Worm (Caenorhabditis elegans) whole organism, young adult: ENCODE data around the gene lpd-7.
A peak's percentile ranks its signal among the peaks of the same experiment; 100 is the strongest.
"Not testable (repeated sequence)": the region's sequence is repeated elsewhere in the genome, so short reads cannot be mapped to it uniquely, and the experiment has no call there.

Experiments
- B0336.3 ChIP-seq: fragments of 200-800 bp; sonication (Bioruptor generic); IDR thresholded peaks from 2 replicates; pipeline ENCODE4 v1.3.6; 2022; ENCODE audit warnings: missing genetic modification characterization, missing compliant biosample characterization
- C06A6.2 ChIP-seq: fragments of 200-800 bp; sonication (Bioruptor generic); conservative IDR thresholded peaks from 2 replicates; pipeline ENCODE4 v1.3.6; 2022; ENCODE audit warnings: missing genetic modification characterization, missing compliant biosample characterization
- D2030.7 ChIP-seq: fragments of 200-800 bp; sonication (Bioruptor generic); IDR thresholded peaks from 2 replicates; pipeline ENCODE4 v1.3.6; 2022; ENCODE audit warnings: missing genetic modification reagents, missing genetic modification characterization, missing compliant biosample characterization
- F10E7.11 ChIP-seq: sonication (generic microtip); optimal IDR thresholded peaks from 2 replicates; lab custom pipeline; 2017; ENCODE audit warnings: mild to moderate bottlenecking, missing genetic modification characterization, moderate library complexity, missing compliant biosample characterization
- F22D6.2 ChIP-seq: sonication (generic microtip); optimal IDR thresholded peaks from 2 replicates; lab custom pipeline; 2016; ENCODE audit warnings: mild to moderate bottlenecking, missing genetic modification characterization, missing compliant biosample characterization
- F33H1.4 ChIP-seq: fragments of 200-800 bp; sonication (Bioruptor generic); IDR thresholded peaks from 2 replicates; pipeline ENCODE4 v1.3.6; 2022; ENCODE audit warnings: missing genetic modification reagents, missing genetic modification characterization, missing compliant biosample characterization
- akir-1 ChIP-seq: fragments of 200-800 bp; sonication (Bioruptor generic); optimal IDR thresholded peaks from 2 replicates; lab custom pipeline; 2018; ENCODE audit warnings: mild to moderate bottlenecking, missing genetic modification characterization, moderate library complexity, missing compliant biosample characterization
- attf-3 ChIP-seq: fragments of 200-800 bp; sonication (Bioruptor generic); conservative IDR thresholded peaks from 2 replicates; pipeline ENCODE4 v1.3.6; 2022; ENCODE audit warnings: missing genetic modification reagents, missing genetic modification characterization, missing compliant biosample characterization
- bed-1 ChIP-seq: fragments of 200-800 bp; sonication (Bioruptor generic); IDR thresholded peaks from 2 replicates; pipeline ENCODE4 v1.3.6; 2022; ENCODE audit warnings: missing genetic modification reagents, missing genetic modification characterization, missing compliant biosample characterization
- cebp-1 ChIP-seq, 2 experiments: fragments of 200-800 bp in 1 of 2; sonication (Bioruptor generic) in 1 of 2; sonication (generic microtip) in 1 of 2; IDR thresholded peaks in 1 of 2; optimal IDR thresholded peaks in 1 of 2; 2 replicates each; pipeline versions ENCODE4 v1.3.6 to Lab custom; 2017 to 2022; ENCODE audit warnings: missing compliant biosample characterization in 2 of 2, missing genetic modification characterization in 2 of 2, mild to moderate bottlenecking in 1 of 2, missing genetic modification reagents in 1 of 2, moderate library complexity in 1 of 2
- die-1 ChIP-seq: sonication (generic microtip); optimal IDR thresholded peaks from 2 replicates; lab custom pipeline; 2016; ENCODE audit warnings: missing genotype, mild to moderate bottlenecking, missing genetic modification characterization, missing compliant biosample characterization
- dpff-1 ChIP-seq: sonication (generic microtip); optimal IDR thresholded peaks from 2 replicates; lab custom pipeline; 2017; ENCODE audit warnings: mild to moderate bottlenecking, missing genetic modification characterization, missing compliant biosample characterization
- dpl-1 ChIP-seq: fragments of 150-350 bp; optimal IDR thresholded peaks from 2 replicates; lab custom pipeline; 2014; ENCODE audit warnings: missing biosample characterization, missing genetic modification reagents, missing genetic modification characterization
- egl-44 ChIP-seq: fragments of 200-800 bp; sonication (Bioruptor generic); IDR thresholded peaks from 2 replicates; pipeline ENCODE4 v1.3.6; 2022; ENCODE audit warnings: missing genetic modification reagents, missing genetic modification characterization, missing compliant biosample characterization
- hlh-12 ChIP-seq: sonication (generic microtip); optimal IDR thresholded peaks from 2 replicates; lab custom pipeline; 2016; ENCODE audit warnings: missing genetic modification characterization, missing compliant biosample characterization
- hrde-1 ChIP-seq: sonication (generic microtip); optimal IDR thresholded peaks from 2 replicates; lab custom pipeline; 2016; ENCODE audit warnings: missing genetic modification characterization, mild to moderate bottlenecking, missing compliant biosample characterization, moderate library complexity, missing genotype, missing genetic modification reagents, borderline replicate concordance
- let-526 ChIP-seq: fragments of 200-800 bp; sonication (Bioruptor generic); IDR thresholded peaks from 2 replicates; pipeline ENCODE4 v1.3.6; 2022; ENCODE audit warnings: missing genetic modification reagents, missing genetic modification characterization, missing compliant biosample characterization
- madf-3 ChIP-seq: fragments of 200-800 bp; sonication (Bioruptor generic); IDR thresholded peaks from 2 replicates; pipeline ENCODE4 v1.3.6; 2022; ENCODE audit warnings: missing genetic modification reagents, missing genetic modification characterization, missing compliant biosample characterization
- madf-8 ChIP-seq: fragments of 200-800 bp; sonication (Bioruptor generic); conservative IDR thresholded peaks from 2 replicates; pipeline ENCODE4 v1.3.6; 2022; ENCODE audit warnings: missing genetic modification reagents, missing genetic modification characterization, missing compliant biosample characterization
- mel-28 ChIP-seq: sonication (generic microtip); optimal IDR thresholded peaks from 2 replicates; lab custom pipeline; 2016; ENCODE audit warnings: borderline replicate concordance, mild to moderate bottlenecking, missing genetic modification characterization, missing compliant biosample characterization
- nhr-179 ChIP-seq: sonication (generic microtip); optimal IDR thresholded peaks from 2 replicates; lab custom pipeline; 2016; ENCODE audit warnings: mild to moderate bottlenecking, missing genetic modification characterization, missing compliant biosample characterization
- nhr-80 ChIP-seq: sonication (generic microtip); optimal IDR thresholded peaks from 2 replicates; lab custom pipeline; 2016; ENCODE audit warnings: missing genetic modification characterization, missing compliant biosample characterization
- pbrm-1 ChIP-seq: fragments of 200-800 bp; sonication (Bioruptor generic); IDR thresholded peaks from 2 replicates; pipeline ENCODE4 v1.3.6; 2022; ENCODE audit warnings: missing genetic modification reagents, missing genetic modification characterization, missing compliant biosample characterization
- pha-4 ChIP-seq: fragments of 150-350 bp; sonication (generic microtip); optimal IDR thresholded peaks from 2 replicates; lab custom pipeline; 2014; ENCODE audit warnings: missing biosample characterization, missing genetic modification reagents, missing genetic modification characterization
- snpc-1.3 ChIP-seq: sonication (generic microtip); optimal IDR thresholded peaks from 2 replicates; lab custom pipeline; 2017; ENCODE audit warnings: missing genetic modification characterization, mild to moderate bottlenecking, missing compliant biosample characterization, antibody characterized with exemption, moderate library complexity, missing genotype, missing genetic modification reagents; ENCODE audit not compliant: insufficient read depth
- snpc-3.4 ChIP-seq: sonication (generic microtip); optimal IDR thresholded peaks from 2 replicates; lab custom pipeline; 2017; ENCODE audit warnings: missing genetic modification characterization, mild to moderate bottlenecking, missing compliant biosample characterization, antibody characterized with exemption, moderate library complexity, missing genotype, missing genetic modification reagents
- tlf-1 ChIP-seq: fragments of 200-800 bp; sonication (Bioruptor generic); optimal IDR thresholded peaks from 2 replicates; lab custom pipeline; 2018; ENCODE audit warnings: mild to moderate bottlenecking, missing genetic modification characterization, missing compliant biosample characterization
- zfh-2 ChIP-seq: fragments of 200-800 bp; sonication (Bioruptor generic); conservative IDR thresholded peaks from 2 replicates; pipeline ENCODE4 v1.3.6; 2022; ENCODE audit warnings: missing genetic modification reagents, missing genetic modification characterization, missing compliant biosample characterization
- ztf-25 ChIP-seq: fragments of 200-800 bp; sonication (Bioruptor generic); IDR thresholded peaks from 2 replicates; pipeline ENCODE4 v1.3.6; 2022; ENCODE audit warnings: missing genetic modification reagents, missing genetic modification characterization, missing compliant biosample characterization

The lpd-7 gene

ce11 chrIII:7584131-7584646 is 11.0 kb downstream of the lpd-7 start, which contains the start of gene cup-5 (continued):
- peak; percentile 29 for TF ChIP-seq snpc-1.3
- peak; percentile 37 for TF ChIP-seq dpl-1 (GFP tag; lab: Kevin White, UChicago)
- TF ChIP-seq snpc-3.4 (tag; lab: Kevin White, UChicago), result peak; percentile 15
- no peak for TF ChIP-seq madf-3
- peak; percentile 45; the same call in 1 of the 2 replicates for TF ChIP-seq D2030.7
- no peak for TF ChIP-seq ztf-25 (GFP tag; lab: Robert Waterston, UW)

- TF ChIP-seq cebp-1 (GFP tag; IDR thresholded peaks at IDR 0.05; lab: Robert Waterston, UW), result no peak
- TF ChIP-seq cebp-1 (tag; optimal IDR thresholded peaks at IDR 0.05; lab: Kevin White, UChicago), result no peak
- no peak for TF ChIP-seq F22D6.2 (tag; lab: Kevin White, UChicago)
- TF ChIP-seq let-526 (GFP tag; lab: Robert Waterston, UW), result no peak
Observed at ce11 chrIII:7588214-7588613, 15.1 kb downstream of the lpd-7 start, which contains the start of gene R13A5.15. Gene R13A5.15 (minus strand): TSS chrIII:7588314.

DNA sequence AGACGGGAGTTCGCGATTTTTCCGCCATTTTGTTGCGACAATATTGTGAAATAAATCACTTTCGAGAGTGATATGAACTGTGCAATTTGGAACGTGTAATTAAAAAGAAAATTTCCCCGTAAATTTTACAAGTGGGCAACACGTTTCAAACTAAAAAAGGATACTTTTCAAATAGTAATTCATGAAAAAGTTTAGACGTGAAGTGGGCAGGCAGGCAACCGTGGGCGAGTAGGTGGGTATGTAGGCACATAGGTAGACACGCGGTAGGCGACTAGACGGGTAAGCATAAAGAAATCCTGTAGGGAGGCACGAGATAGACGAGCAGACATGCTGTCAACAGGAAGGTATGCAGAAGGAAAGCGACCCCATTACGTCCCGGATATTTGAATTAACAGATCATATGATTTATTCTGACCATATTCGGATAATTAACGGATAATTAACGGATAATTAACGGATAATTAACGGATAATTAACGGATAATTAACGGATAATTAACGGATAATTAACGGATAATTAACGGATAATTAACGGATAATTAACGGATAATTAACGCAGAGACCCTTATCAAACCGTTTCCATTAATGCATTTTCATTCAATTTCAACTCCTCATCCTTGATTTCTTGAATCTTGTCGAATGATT is 20.3 kb downstream of the lpd-7 start, which contains the start of gene R13A5.11:
Gene R13A5.11, minus strand, starts transcription at position 51 of the 644 bp plus-strand sequence.
- TF ChIP-seq nhr-179 (tag; lab: Kevin White, UChicago), result no peak
- no peak for TF ChIP-seq F33H1.4 (GFP tag; lab: Robert Waterston, UW)
- TF ChIP-seq pha-4, result no peak
- TF ChIP-seq tlf-1, result no peak
- TF ChIP-seq bed-1 (GFP tag; lab: Robert Waterston, UW), result no peak
- no peak for TF ChIP-seq mel-28

ce11 chrIII:7594482-7594881 is 21.3 kb downstream of the lpd-7 start, which contains the start of gene Y80D4G.2:
Gene Y80D4G.2 (minus strand): TSS chrIII:7594582.
- TF ChIP-seq F10E7.11 (tag; lab: Kevin White, UChicago); madf-8 (GFP tag; lab: Robert Waterston, UW); hlh-12 (tag; lab: Kevin White, UChicago): not testable (repeated sequence)
- TF ChIP-seq, all 124 proteins: peak for 0; not testable (repeated sequence) for 124

DNA sequence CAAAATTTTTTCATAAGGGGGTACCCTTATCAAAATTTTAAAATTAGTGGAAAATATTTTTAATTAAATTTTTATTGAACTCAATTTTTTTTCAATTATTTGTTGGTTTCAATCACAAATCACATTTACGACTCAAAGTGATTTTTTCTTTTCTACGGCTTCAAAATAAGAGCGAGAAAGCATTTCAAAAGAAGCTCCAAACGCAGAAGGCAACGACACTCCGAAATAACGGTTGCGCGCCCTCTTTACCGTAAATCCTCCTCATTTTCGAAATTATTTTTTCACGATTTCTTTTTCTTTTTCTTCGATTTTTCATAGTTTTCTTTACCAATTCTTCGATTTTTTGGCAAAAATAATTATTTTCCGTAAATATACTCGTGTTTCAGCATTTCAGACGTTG is 27.9 kb downstream of the lpd-7 start:
- peak; percentile 86 for TF ChIP-seq attf-3 (GFP tag; lab: Robert Waterston, UW)
- TF ChIP-seq, all 124 proteins: peak for 1; not testable (repeated sequence) for 123

DNA sequence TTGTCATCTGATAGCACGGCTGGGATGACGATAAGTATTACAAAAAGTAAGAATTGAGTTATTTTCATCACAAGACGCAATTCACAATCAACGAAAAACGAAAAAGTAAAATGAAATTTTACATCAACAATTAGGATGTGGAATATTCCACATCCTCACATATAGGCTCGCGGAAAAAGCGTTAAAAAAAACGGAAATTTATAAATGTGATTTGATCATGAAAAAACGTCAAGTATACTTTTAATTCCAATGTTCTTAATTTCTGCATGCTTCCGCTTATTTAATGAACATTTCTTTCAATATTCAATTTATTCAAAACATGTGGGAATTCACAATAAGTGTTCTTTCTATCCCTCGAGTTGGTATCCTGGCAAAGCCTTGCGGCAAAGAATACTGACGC is 35.1 kb downstream of the lpd-7 start, which contains the start of gene T04A6.3:
Gene T04A6.3, minus strand, starts transcription at position 101 of the 400 bp plus-strand sequence.
- no peak for TF ChIP-seq zfh-2
- no peak for TF ChIP-seq B0336.3 (GFP tag; lab: Robert Waterston, UW)
- no peak for TF ChIP-seq egl-44 (GFP tag; lab: Robert Waterston, UW)
- no peak for TF ChIP-seq nhr-80
- TF ChIP-seq C06A6.2, result no peak
- no peak for TF ChIP-seq dpff-1 (tag; lab: Kevin White, UChicago)
- TF ChIP-seq snpc-1.3, result no peak
- TF ChIP-seq die-1 (tag; lab: Kevin White, UChicago), result no peak

- no peak for TF ChIP-seq C06A6.2
- TF ChIP-seq madf-8 (GFP tag; lab: Robert Waterston, UW), result no peak
- TF ChIP-seq hrde-1 (tag; lab: Kevin White, UChicago), result no peak
- no peak for TF ChIP-seq akir-1
- TF ChIP-seq pbrm-1, result no peak
Observed at ce11 chrIII:7609168-7609567, 36.0 kb downstream of the lpd-7 start, which contains the start of gene nsph-4.3. Gene nsph-4.3 (minus strand): TSS chrIII:7609268.
